Fruit fly (Drosophila melanogaster) whole organism, prepupa: ENCODE results near the gene CG6985.

Experiments used
- Blimp-1 ChIP-seq: fragments of 200-800 bp; sonication (Bioruptor generic); optimal IDR thresholded peaks from 3 replicates; lab custom pipeline; 2017; ENCODE audit warnings: missing biosample characterization, missing genetic modification characterization, mild to moderate bottlenecking, moderate library complexity, missing genetic modification reagents
- CG10669 ChIP-seq: fragments of 200-800 bp; sonication (Bioruptor generic); optimal IDR thresholded peaks from 3 replicates; lab custom pipeline; 2018; ENCODE audit warnings: missing biosample characterization, mild to moderate bottlenecking, missing genetic modification characterization, moderate library complexity
- CG11294 ChIP-seq: fragments of 200-800 bp; sonication (Bioruptor generic); IDR thresholded peaks from 2 replicates; pipeline ENCODE4 v1.3.6; 2022; ENCODE audit warnings: missing biosample characterization, missing genetic modification characterization
- CG11762 ChIP-seq: fragments of 200-800 bp; sonication (Bioruptor generic); optimal IDR thresholded peaks from 3 replicates; lab custom pipeline; 2016; ENCODE audit warnings: missing biosample characterization, missing genetic modification characterization; ENCODE audit not compliant: insufficient read depth
- CG15336 ChIP-seq: fragments of 200-800 bp; sonication (Bioruptor generic); IDR thresholded peaks from 2 replicates; pipeline ENCODE4 v1.3.6; 2022; ENCODE audit warnings: missing biosample characterization, missing genetic modification characterization
- CG1621 ChIP-seq: fragments of 200-800 bp; sonication (Bioruptor generic); optimal IDR thresholded peaks from 3 replicates; lab custom pipeline; 2018; ENCODE audit warnings: missing biosample characterization, mild to moderate bottlenecking, missing genetic modification characterization
- CG3032 ChIP-seq: fragments of 200-800 bp; optimal IDR thresholded peaks from 2 replicates; lab custom pipeline; 2019; ENCODE audit warnings: missing biosample characterization, mild to moderate bottlenecking, missing genetic modification characterization, moderate library complexity
- CG4318 ChIP-seq: fragments of 200-800 bp; sonication (Bioruptor generic); optimal IDR thresholded peaks from 3 replicates; lab custom pipeline; 2017; ENCODE audit warnings: missing biosample characterization, mild to moderate bottlenecking, missing genetic modification characterization
- CG6163 ChIP-seq: fragments of 200-800 bp; sonication (Bioruptor generic); IDR thresholded peaks from 3 replicates; pipeline ENCODE4 v1.3.6; 2022; ENCODE audit warnings: missing biosample characterization, missing genetic modification characterization
- CG6808 ChIP-seq: fragments of 200-800 bp; sonication (Bioruptor generic); optimal IDR thresholded peaks from 3 replicates; lab custom pipeline; 2017; ENCODE audit warnings: missing biosample characterization, missing genetic modification characterization, mild to moderate bottlenecking, moderate library complexity, missing genetic modification reagents
- CG7368 ChIP-seq: fragments of 200-800 bp; sonication (Bioruptor generic); optimal IDR thresholded peaks from 3 replicates; lab custom pipeline; 2016; ENCODE audit warnings: missing biosample characterization, missing genetic modification characterization
- CG8119 ChIP-seq: fragments of 200-800 bp; sonication (Bioruptor generic); IDR thresholded peaks from 3 replicates; pipeline ENCODE4 v1.3.6; 2022; ENCODE audit warnings: missing biosample characterization, missing genetic modification characterization
- CG8319 ChIP-seq: fragments of 200-800 bp; sonication (Bioruptor generic); optimal IDR thresholded peaks from 3 replicates; lab custom pipeline; 2016; ENCODE audit warnings: missing biosample characterization, missing genetic modification characterization
- CG9139 ChIP-seq: fragments of 200-800 bp; sonication (Bioruptor generic); optimal IDR thresholded peaks from 3 replicates; lab custom pipeline; 2017; ENCODE audit warnings: missing biosample characterization, mild to moderate bottlenecking, missing genetic modification characterization
- Eip75B ChIP-seq: fragments of 200-800 bp; sonication (Bioruptor generic); optimal IDR thresholded peaks from 3 replicates; lab custom pipeline; 2016; ENCODE audit warnings: missing biosample characterization, missing genetic modification characterization
- Eip78C ChIP-seq: fragments of 200-800 bp; sonication (Bioruptor generic); peaks from one replicate; lab custom pipeline; 2016; ENCODE audit warnings: missing biosample characterization, missing genetic modification characterization
- Eip93F ChIP-seq: fragments of 200-800 bp; sonication (Bioruptor generic); optimal IDR thresholded peaks from 2 replicates; lab custom pipeline; 2016; ENCODE audit warnings: missing biosample characterization, mild to moderate bottlenecking, missing genetic modification characterization
- Ets21C ChIP-seq: fragments of 200-800 bp; sonication (Bioruptor generic); optimal IDR thresholded peaks from 3 replicates; lab custom pipeline; 2016; ENCODE audit warnings: missing biosample characterization, missing genetic modification characterization
- Hr38 ChIP-seq: sonication (Bioruptor generic); optimal IDR thresholded peaks from 2 replicates; lab custom pipeline; 2016; ENCODE audit warnings: missing biosample characterization, missing genetic modification characterization
- Hr39 ChIP-seq: fragments of 200-800 bp; sonication (Bioruptor generic); optimal IDR thresholded peaks from 2 replicates; lab custom pipeline; 2016; ENCODE audit warnings: missing biosample characterization, missing genetic modification characterization
- Hr4 ChIP-seq: fragments of 200-800 bp; sonication (Bioruptor generic); optimal IDR thresholded peaks from 3 replicates; lab custom pipeline; 2016; ENCODE audit warnings: missing biosample characterization, missing genetic modification characterization
- Lpt ChIP-seq: fragments of 200-800 bp; sonication (Bioruptor generic); optimal IDR thresholded peaks from 3 replicates; lab custom pipeline; 2016; ENCODE audit warnings: missing biosample characterization, missing genetic modification characterization
- OdsH ChIP-seq: fragments of 200-800 bp; sonication (Bioruptor generic); optimal IDR thresholded peaks from 3 replicates; lab custom pipeline; 2016; ENCODE audit warnings: missing biosample characterization, missing genetic modification characterization
- Smox ChIP-seq: fragments of 200-800 bp; sonication (Bioruptor generic); optimal IDR thresholded peaks from 3 replicates; lab custom pipeline; 2016; ENCODE audit warnings: missing biosample characterization, missing genetic modification characterization
- Sox102F ChIP-seq: fragments of 200-800 bp; sonication (Bioruptor generic); optimal IDR thresholded peaks from 2 replicates; lab custom pipeline; 2016; ENCODE audit warnings: missing biosample characterization, mild to moderate bottlenecking, missing genetic modification characterization
- Sox14 ChIP-seq: fragments of 200-800 bp; sonication (Bioruptor generic); optimal IDR thresholded peaks from 3 replicates; lab custom pipeline; 2016; ENCODE audit warnings: missing biosample characterization, missing genetic modification characterization
- Sox15 ChIP-seq: fragments of 200-800 bp; sonication (Bioruptor generic); optimal IDR thresholded peaks from 3 replicates; lab custom pipeline; 2016; ENCODE audit warnings: missing biosample characterization, missing genetic modification characterization
- acj6 ChIP-seq: fragments of 200-800 bp; sonication (Bioruptor generic); optimal IDR thresholded peaks from 3 replicates; lab custom pipeline; 2016; ENCODE audit warnings: missing biosample characterization, missing genetic modification characterization
- cyc ChIP-seq: fragments of 200-800 bp; sonication (Bioruptor generic); optimal IDR thresholded peaks from 3 replicates; lab custom pipeline; 2016; ENCODE audit warnings: missing biosample characterization, missing genetic modification characterization
- dac ChIP-seq: fragments of 200-800 bp; sonication (Bioruptor generic); optimal IDR thresholded peaks from 2 replicates; lab custom pipeline; 2017; ENCODE audit warnings: missing biosample characterization, mild to moderate bottlenecking, missing genetic modification characterization
- dsx ChIP-seq: fragments of 200-800 bp; optimal IDR thresholded peaks from 3 replicates; lab custom pipeline; 2019; ENCODE audit warnings: missing biosample characterization, mild to moderate bottlenecking, missing genetic modification characterization, moderate library complexity; ENCODE audit not compliant: poor library complexity, severe bottlenecking
- eg ChIP-seq: fragments of 200-800 bp; sonication (Bioruptor generic); IDR thresholded peaks from 3 replicates; pipeline ENCODE4 v1.3.6; 2022; ENCODE audit warnings: missing biosample characterization, missing genetic modification characterization
- fd59A ChIP-seq: fragments of 200-800 bp; sonication (Bioruptor generic); optimal IDR thresholded peaks from 2 replicates; lab custom pipeline; 2017; ENCODE audit warnings: missing biosample characterization, mild to moderate bottlenecking, missing genetic modification characterization, missing genetic modification reagents
- fkh ChIP-seq: fragments of 200-800 bp; sonication (Bioruptor generic); optimal IDR thresholded peaks from 3 replicates; lab custom pipeline; 2017; ENCODE audit warnings: missing biosample characterization, mild to moderate bottlenecking, missing genetic modification characterization, moderate library complexity
- net ChIP-seq: fragments of 200-800 bp; sonication (Bioruptor generic); optimal IDR thresholded peaks from 3 replicates; lab custom pipeline; 2016; ENCODE audit warnings: missing biosample characterization, missing genetic modification characterization
- pdm3 ChIP-seq: fragments of 200-800 bp; sonication (Bioruptor generic); optimal IDR thresholded peaks from 3 replicates; lab custom pipeline; 2016; ENCODE audit warnings: missing biosample characterization, missing genetic modification characterization
- spab ChIP-seq: fragments of 200-800 bp; sonication (Bioruptor generic); optimal IDR thresholded peaks from 2 replicates; lab custom pipeline; 2017; ENCODE audit warnings: missing biosample characterization, mild to moderate bottlenecking, missing genetic modification characterization, missing genetic modification reagents
- ss ChIP-seq, 2 experiments: fragments of 200-800 bp; sonication (Bioruptor generic); optimal IDR thresholded peaks; 2 replicates in 1 of 2; 3 replicates in 1 of 2; lab custom pipeline; 2017 to 2018; ENCODE audit warnings: mild to moderate bottlenecking in 2 of 2, missing biosample characterization in 2 of 2, missing genetic modification characterization in 2 of 2, moderate library complexity in 1 of 2
- svp ChIP-seq: fragments of 200-800 bp; sonication (Bioruptor generic); peaks from one replicate; lab custom pipeline; 2016; ENCODE audit warnings: missing biosample characterization, missing genetic modification characterization

CG6985 gene

dm6 chr3R:22751111-22751510, 10.2 kb downstream of the CG6985 start (continued):
- no peak for TF ChIP-seq Eip93F (GFP tag; lab: Kevin White, UChicago)
- TF ChIP-seq CG8119 (GFP tag; lab: Robert Waterston, UW) = peak; percentile 53; the same call in 2 of the 3 replicates
- TF ChIP-seq spab (GFP tag; lab: Kevin White, UChicago) = no peak
- no peak for TF ChIP-seq ss (GFP tag; optimal IDR thresholded peaks at IDR 0.05; lab: Kevin White, UChicago)
- TF ChIP-seq CG11762 = peak; percentile 42
- TF ChIP-seq CG7368 (GFP tag; lab: Kevin White, UChicago) = peak; percentile 42
- TF ChIP-seq acj6 (GFP tag; lab: Kevin White, UChicago) = peak; percentile 40
- TF ChIP-seq CG3032 (tag; lab: Kevin White, UChicago) = no peak
- no peak for TF ChIP-seq Eip75B
- TF ChIP-seq Ets21C (GFP tag; lab: Kevin White, UChicago) = peak; percentile 15
- TF ChIP-seq CG15336 (GFP tag; lab: Robert Waterston, UW) = peak; percentile 64; the same call in 1 of the 2 replicates
- TF ChIP-seq Hr39 (GFP tag; lab: Kevin White, UChicago) = peak; percentile 29
- TF ChIP-seq Hr38 (GFP tag; lab: Kevin White, UChicago) = no peak
- TF ChIP-seq OdsH (GFP tag; lab: Kevin White, UChicago) = peak; percentile 45
- TF ChIP-seq Sox15 (GFP tag; lab: Kevin White, UChicago) = no peak
- TF ChIP-seq CG1621 (tag; lab: Kevin White, UChicago) = no peak
- TF ChIP-seq CG11294 (GFP tag; lab: Robert Waterston, UW) = no peak
- peak; percentile 64 for TF ChIP-seq Hr4 (GFP tag; lab: Kevin White, UChicago)
- TF ChIP-seq pdm3 (GFP tag; lab: Kevin White, UChicago) = peak; percentile 55
- no peak for TF ChIP-seq Lpt (GFP tag; lab: Kevin White, UChicago)
- TF ChIP-seq Eip78C (GFP tag; lab: Kevin White, UChicago) = peak; percentile 73
- peak; percentile 20 for TF ChIP-seq cyc (GFP tag; lab: Kevin White, UChicago)
- peak; percentile 6 for TF ChIP-seq CG8319 (GFP tag; lab: Kevin White, UChicago)
- TF ChIP-seq dsx (GFP tag; lab: Kevin White, UChicago) = no peak
- TF ChIP-seq fd59A = no peak
- TF ChIP-seq net = no peak
- TF ChIP-seq CG6808 (GFP tag; lab: Kevin White, UChicago) = no peak
- TF ChIP-seq CG10669 = peak; percentile 27
- TF ChIP-seq Smox (GFP tag; lab: Kevin White, UChicago) = peak; percentile 6
- TF ChIP-seq dac (GFP tag; lab: Kevin White, UChicago) = peak; percentile 16
- TF ChIP-seq CG6163 = peak; percentile 57
- TF ChIP-seq eg (GFP tag; lab: Robert Waterston, UW) = peak; percentile 62; the same call in 2 of the 3 replicates
- no peak for TF ChIP-seq CG9139 (GFP tag; lab: Kevin White, UChicago)
- TF ChIP-seq CG4318 (GFP tag; lab: Kevin White, UChicago) = no peak

dm6 chr3R:22751698-22752097, 10.7 kb downstream of the CG6985 start:
- TF ChIP-seq CG3032 (tag; lab: Kevin White, UChicago) = no peak
- TF ChIP-seq svp (GFP tag; lab: Kevin White, UChicago) = peak; percentile 69
- TF ChIP-seq cyc (GFP tag; lab: Kevin White, UChicago) = no peak

- TF ChIP-seq eg (GFP tag; lab: Robert Waterston, UW) (0 out of 3 replicates have a peak, but pooled peaks have one; percentile 12), Eip78C (GFP tag; lab: Kevin White, UChicago) (peak; percentile 21), svp (GFP tag; lab: Kevin White, UChicago) (peak; percentile 35), Eip75B (no peak)
- TF ChIP-seq, all 60 proteins: peak for 3
Observed at dm6 chr3R:22752929-22753328, 12.0 kb downstream of the CG6985 start.

- TF ChIP-seq CG8119 (GFP tag; lab: Robert Waterston, UW) (no peak), CG8319 (GFP tag; lab: Kevin White, UChicago) (no peak), Blimp-1 (no peak), fkh (GFP tag; lab: Kevin White, UChicago) (peak; percentile 71), CG15336 (GFP tag; lab: Robert Waterston, UW) (no peak), Eip78C (GFP tag; lab: Kevin White, UChicago) (no peak), CG10669 (no peak), CG3032 (tag; lab: Kevin White, UChicago) (no peak), dac (GFP tag; lab: Kevin White, UChicago) (no peak), ss (GFP tag; optimal IDR thresholded peaks at IDR 0.05; lab: Kevin White, UChicago) (peak in 1 of 2 experiments; percentile 38), Sox14 (GFP tag; lab: Kevin White, UChicago) (no peak), Sox15 (GFP tag; lab: Kevin White, UChicago) (no peak), Ets21C (GFP tag; lab: Kevin White, UChicago) (no peak), Sox102F (GFP tag; lab: Kevin White, UChicago) (no peak), Eip75B (no peak)
- TF ChIP-seq, all 60 proteins: peak for 2
Observed at dm6 chr3R:22753600-22753894, 12.6 kb downstream of the CG6985 start.
